Fruit fly (Drosophila melanogaster) S2 (cell line): Measurements from ENCODE around the gene CG2150.

Experiments
- CG8478 ChIP-seq: fragments of >200 bp; optimal IDR thresholded peaks from 2 replicates; lab custom pipeline; 2018
- CTCF ChIP-seq, 2 experiments: fragments of >200 bp; optimal IDR thresholded peaks; 2 replicates each; lab custom pipeline; 2018

- TF ChIP-seq CG8478 (lab: Kevin White, UChicago): no peak
- TF ChIP-seq CTCF (optimal IDR thresholded peaks at IDR 0.05; lab: Kevin White, UChicago): no peak
Observed at dm6 chr3R:31812976-31813298, 48.4 kb upstream of the CG2150 start.
